Fruit fly (Drosophila melanogaster) whole organism, adult: ENCODE measurements around the gene CG32365.

Experiments used
- CG11617 ChIP-seq: fragments of 200-800 bp; sonication (Bioruptor generic); optimal IDR thresholded peaks from 2 replicates; lab custom pipeline; 2017; ENCODE audit warnings: mild to moderate bottlenecking, missing biosample characterization, missing genetic modification reagents, missing genetic modification characterization
- CG12768 ChIP-seq: fragments of 200-800 bp; sonication (Bioruptor generic); optimal IDR thresholded peaks from 2 replicates; lab custom pipeline; 2017; ENCODE audit warnings: missing biosample characterization, missing genetic modification characterization, mild to moderate bottlenecking, moderate library complexity, missing genetic modification reagents
- CG14711 ChIP-seq: fragments of 200-800 bp; sonication (Bioruptor generic); optimal IDR thresholded peaks from 2 replicates; lab custom pipeline; 2018; ENCODE audit warnings: missing biosample characterization, mild to moderate bottlenecking, missing genetic modification characterization, moderate library complexity
- CG1620 ChIP-seq: fragments of 200-800 bp; sonication (Bioruptor generic); optimal IDR thresholded peaks from 2 replicates; lab custom pipeline; 2016; ENCODE audit warnings: missing biosample characterization, missing genetic modification characterization
- CG33017 ChIP-seq: fragments of 200-800 bp; sonication (Bioruptor generic); optimal IDR thresholded peaks from 2 replicates; lab custom pipeline; 2018; ENCODE audit warnings: missing biosample characterization, mild to moderate bottlenecking, missing genetic modification characterization, moderate library complexity
- CG5204 ChIP-seq: fragments of 200-800 bp; sonication (Bioruptor generic); optimal IDR thresholded peaks from 2 replicates; lab custom pipeline; 2016; ENCODE audit warnings: missing biosample characterization, missing genetic modification characterization
- CG7045 ChIP-seq: fragments of 200-800 bp; sonication (Bioruptor generic); optimal IDR thresholded peaks from 2 replicates; lab custom pipeline; 2017; ENCODE audit warnings: missing biosample characterization, mild to moderate bottlenecking, missing genetic modification characterization
- CG7101 ChIP-seq: fragments of 200-800 bp; sonication (Bioruptor generic); optimal IDR thresholded peaks from 2 replicates; lab custom pipeline; 2018; ENCODE audit warnings: missing biosample characterization, mild to moderate bottlenecking, missing genetic modification characterization, moderate library complexity
- Clk ChIP-seq: fragments of 200-800 bp; sonication (Bioruptor generic); optimal IDR thresholded peaks from 2 replicates; lab custom pipeline; 2017; ENCODE audit warnings: missing biosample characterization, missing genetic modification characterization
- Crg-1 ChIP-seq: fragments of 200-800 bp; sonication (Bioruptor generic); optimal IDR thresholded peaks from 2 replicates; lab custom pipeline; 2016; ENCODE audit warnings: missing biosample characterization, missing genetic modification characterization
- Hr96 ChIP-seq: fragments of 200-800 bp; sonication (Bioruptor generic); optimal IDR thresholded peaks from 2 replicates; lab custom pipeline; 2016; ENCODE audit warnings: missing biosample characterization, missing genetic modification characterization
- Mnt ChIP-seq: fragments of 200-800 bp; sonication (Bioruptor generic); optimal IDR thresholded peaks from 2 replicates; lab custom pipeline; 2016; ENCODE audit warnings: missing biosample characterization, mild to moderate bottlenecking, missing genetic modification characterization
- bab1 ChIP-seq: fragments of 200-800 bp; sonication (Bioruptor generic); optimal IDR thresholded peaks from 3 replicates; lab custom pipeline; 2019; ENCODE audit warnings: missing biosample characterization, mild to moderate bottlenecking, missing genetic modification characterization, moderate library complexity
- cic ChIP-seq: fragments of 200-800 bp; sonication (Bioruptor generic); optimal IDR thresholded peaks from 2 replicates; lab custom pipeline; 2017; ENCODE audit warnings: missing biosample characterization, mild to moderate bottlenecking, missing genetic modification characterization, moderate library complexity
- cnc ChIP-seq, 2 experiments: fragments of >200 bp; optimal IDR thresholded peaks; 2 replicates each; lab custom pipeline; 2017
- kay ChIP-seq: fragments of 200-800 bp; sonication (Bioruptor generic); peaks from one replicate; lab custom pipeline; 2016; ENCODE audit warnings: missing biosample characterization, missing genetic modification characterization, borderline replicate concordance
- ovo ChIP-seq: fragments of 200-800 bp; sonication (Bioruptor generic); optimal IDR thresholded peaks from 2 replicates; lab custom pipeline; 2016; ENCODE audit warnings: missing biosample characterization, missing genetic modification characterization
- pad ChIP-seq: fragments of 200-800 bp; sonication (Bioruptor generic); optimal IDR thresholded peaks from 3 replicates; lab custom pipeline; 2017; ENCODE audit warnings: missing biosample characterization, missing genetic modification characterization, mild to moderate bottlenecking, moderate library complexity, missing genetic modification reagents
- tj ChIP-seq: fragments of 200-800 bp; sonication (Bioruptor generic); optimal IDR thresholded peaks from 3 replicates; lab custom pipeline; 2017; ENCODE audit warnings: missing biosample characterization, mild to moderate bottlenecking, missing genetic modification characterization, moderate library complexity
- toe ChIP-seq: fragments of 200-800 bp; sonication (Bioruptor generic); optimal IDR thresholded peaks from 2 replicates; lab custom pipeline; 2016; ENCODE audit warnings: missing biosample characterization, missing genetic modification characterization

The CG32365 gene

DNA sequence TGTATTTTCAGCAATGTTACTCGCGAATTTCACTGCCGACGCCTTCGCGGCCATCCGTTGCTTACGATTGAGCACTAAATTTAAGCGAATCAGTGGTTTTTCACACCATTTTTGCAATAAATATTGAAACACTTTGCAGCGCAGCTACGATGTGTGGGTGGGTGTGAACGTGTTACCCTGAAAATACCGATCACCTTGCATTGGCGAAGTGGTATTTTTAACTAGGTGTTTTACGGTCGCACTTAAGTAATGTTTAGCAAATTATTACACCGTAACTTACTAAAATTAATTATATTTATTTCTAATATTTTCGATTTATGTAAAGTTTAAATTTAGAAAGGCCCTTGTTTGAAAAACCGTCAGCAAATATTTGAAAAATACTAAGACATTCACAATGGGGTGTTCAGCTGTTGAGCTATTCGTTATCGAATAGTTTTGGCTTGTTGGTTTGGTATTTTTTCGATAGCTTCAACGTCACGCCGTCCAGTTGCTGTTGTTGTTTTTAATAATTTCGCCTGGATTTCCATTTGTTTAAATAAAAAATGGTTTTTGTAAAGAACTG lies 67.2 kb downstream of the CG32365 start, which contains the start of the genes syd and Srp9:
TSS of gene syd (minus strand) at position 188 of the 562 bp plus-strand sequence.
TSS of gene Srp9 (plus strand) at position 441 of the 562 bp plus-strand sequence.
- TF ChIP-seq kay: no peak
- peak; percentile 13 for TF ChIP-seq Mnt (GFP tag; lab: Kevin White, UChicago)
- peak; percentile 1 for TF ChIP-seq CG14711 (tag; lab: Kevin White, UChicago)

DNA sequence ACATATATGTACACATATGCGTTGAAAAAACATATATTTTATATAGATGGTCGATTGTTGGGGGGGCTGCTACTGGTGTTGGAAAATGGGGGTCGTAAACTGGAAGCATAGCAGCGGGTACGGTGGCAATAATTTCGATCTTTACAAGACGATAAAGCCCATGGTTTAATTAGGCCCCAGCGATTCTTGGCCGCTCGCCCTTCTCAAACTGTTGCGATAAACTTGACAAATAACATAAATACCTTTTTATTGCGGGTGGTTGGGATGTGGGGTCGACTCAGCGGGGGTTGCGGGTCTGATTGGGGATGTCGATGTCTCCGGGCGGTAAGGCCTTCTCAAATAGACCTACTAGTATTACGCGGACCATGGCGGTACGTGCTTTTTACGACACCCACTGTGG lies 69.8 kb downstream of the CG32365 start:
- no peak for TF ChIP-seq kay
- no peak for TF ChIP-seq tj (GFP tag; lab: Kevin White, UChicago)
- no peak for TF ChIP-seq cic (GFP tag; lab: Kevin White, UChicago)
- no peak for TF ChIP-seq CG5204 (GFP tag; lab: Kevin White, UChicago)
- TF ChIP-seq toe: no peak
- TF ChIP-seq ovo (GFP tag; lab: Kevin White, UChicago): no peak
- TF ChIP-seq Crg-1 (GFP tag; lab: Kevin White, UChicago): no peak
- TF ChIP-seq pad (GFP tag; lab: Kevin White, UChicago): no peak
- no peak for TF ChIP-seq CG7101
- TF ChIP-seq CG14711 (tag; lab: Kevin White, UChicago): no peak
- no peak for TF ChIP-seq CG33017 (tag; lab: Kevin White, UChicago)
- TF ChIP-seq CG11617 (GFP tag; lab: Kevin White, UChicago): no peak
- no peak for TF ChIP-seq cnc (optimal IDR thresholded peaks at IDR 0.05; lab: Kevin White, UChicago)
- no peak for TF ChIP-seq CG12768 (GFP tag; lab: Kevin White, UChicago)
- TF ChIP-seq Mnt (GFP tag; lab: Kevin White, UChicago): no peak
- no peak for TF ChIP-seq CG7045 (GFP tag; lab: Kevin White, UChicago)
- TF ChIP-seq CG1620 (GFP tag; lab: Kevin White, UChicago): no peak
- no peak for TF ChIP-seq Clk (GFP tag; lab: Kevin White, UChicago)
- TF ChIP-seq Hr96 (GFP tag; lab: Kevin White, UChicago): no peak
- no peak for TF ChIP-seq bab1 (GFP tag; lab: Kevin White, UChicago)

DNA sequence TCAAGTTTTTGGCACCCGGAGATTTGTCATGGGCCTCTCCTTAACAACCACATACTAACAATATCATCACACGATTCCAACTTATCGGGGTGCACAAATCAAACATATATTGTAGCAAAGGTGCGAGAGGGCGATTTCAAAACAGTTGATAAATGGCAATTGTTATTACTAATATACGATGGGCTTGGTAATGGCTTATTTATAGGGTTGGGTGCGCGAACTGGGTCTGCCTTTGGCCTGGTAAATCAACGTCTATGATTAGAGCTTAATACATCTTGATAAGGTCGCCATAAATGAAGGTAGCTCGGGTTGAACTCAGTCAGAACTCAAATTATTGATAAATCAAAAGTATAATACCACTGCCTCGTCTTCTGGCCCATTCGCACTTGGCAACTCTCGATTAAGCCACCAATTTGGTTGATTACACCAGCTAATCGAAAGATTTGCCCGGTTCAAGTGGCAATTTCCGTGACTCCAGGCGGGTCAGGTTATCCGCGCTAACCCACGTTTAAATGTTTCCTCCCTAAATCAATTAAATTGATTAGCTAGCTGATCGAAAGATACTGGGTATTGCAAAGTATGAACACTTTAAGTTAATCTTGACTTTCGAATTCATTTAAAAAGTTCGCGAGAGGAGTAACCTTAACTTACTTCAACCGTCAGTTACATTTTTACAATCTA lies 71.9 kb downstream of the CG32365 start:
- TF ChIP-seq pad (GFP tag; lab: Kevin White, UChicago) (no peak), kay (no peak), tj (GFP tag; lab: Kevin White, UChicago) (no peak), CG7045 (GFP tag; lab: Kevin White, UChicago) (no peak), ovo (GFP tag; lab: Kevin White, UChicago) (no peak), CG5204 (GFP tag; lab: Kevin White, UChicago) (no peak), Crg-1 (GFP tag; lab: Kevin White, UChicago) (no peak), Clk (GFP tag; lab: Kevin White, UChicago) (no peak), CG7101 (no peak), CG14711 (tag; lab: Kevin White, UChicago) (no peak), cic (GFP tag; lab: Kevin White, UChicago) (no peak), CG1620 (GFP tag; lab: Kevin White, UChicago) (no peak)

DNA sequence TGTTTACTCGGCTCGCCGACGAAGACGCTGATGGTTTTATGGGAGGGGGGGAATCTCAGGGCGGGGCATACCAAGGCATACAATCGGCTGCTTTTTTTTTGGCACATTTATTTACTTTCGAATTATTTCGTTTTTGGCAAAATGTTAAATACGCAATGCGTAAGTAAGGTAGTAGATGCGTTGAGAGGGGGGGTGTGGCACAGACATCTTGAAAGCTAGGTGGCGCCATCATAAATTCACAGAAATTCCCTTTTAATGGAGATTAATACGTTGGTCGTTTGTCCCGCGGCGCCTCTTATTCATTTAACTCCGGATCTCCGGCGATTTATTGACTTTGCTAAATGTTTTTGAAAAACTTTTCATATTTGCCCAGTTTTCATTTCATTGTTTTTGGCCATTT lies 72.7 kb downstream of the CG32365 start:
- TF ChIP-seq kay (no peak), Crg-1 (GFP tag; lab: Kevin White, UChicago) (no peak), CG7045 (GFP tag; lab: Kevin White, UChicago) (no peak), Hr96 (GFP tag; lab: Kevin White, UChicago) (no peak), CG1620 (GFP tag; lab: Kevin White, UChicago) (no peak), cic (GFP tag; lab: Kevin White, UChicago) (no peak), bab1 (GFP tag; lab: Kevin White, UChicago) (no peak), CG12768 (GFP tag; lab: Kevin White, UChicago) (no peak), ovo (GFP tag; lab: Kevin White, UChicago) (no peak), tj (GFP tag; lab: Kevin White, UChicago) (no peak), Clk (GFP tag; lab: Kevin White, UChicago) (no peak), CG7101 (no peak)

DNA sequence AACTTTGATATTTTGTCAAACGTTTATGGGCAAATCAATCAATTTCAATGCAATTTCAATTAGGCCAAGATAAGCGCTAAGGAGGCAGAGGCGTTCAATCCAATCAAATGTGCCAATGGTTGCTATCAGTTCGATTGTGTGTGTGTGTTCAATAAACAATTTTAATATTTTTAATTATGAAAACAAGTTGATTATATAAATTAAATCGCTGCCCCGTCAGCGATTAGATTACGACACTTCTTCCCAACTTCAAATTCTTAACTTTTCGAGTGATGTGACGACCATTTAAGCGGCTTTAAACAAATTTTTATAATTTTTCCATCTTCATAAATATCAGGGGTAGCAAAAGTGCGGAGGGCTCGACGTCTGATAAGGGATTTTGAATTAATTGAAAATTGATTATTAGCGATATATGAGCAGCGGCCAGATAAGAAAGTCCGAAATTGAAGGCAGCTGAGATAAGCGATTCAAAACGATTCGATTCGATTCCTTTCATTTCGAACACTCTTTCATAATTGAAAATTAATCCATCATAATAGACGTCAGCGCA lies 73.6 kb downstream of the CG32365 start:
- no peak for TF ChIP-seq CG14711 (tag; lab: Kevin White, UChicago)
- no peak for TF ChIP-seq CG1620 (GFP tag; lab: Kevin White, UChicago)
- TF ChIP-seq tj (GFP tag; lab: Kevin White, UChicago): no peak
- TF ChIP-seq bab1 (GFP tag; lab: Kevin White, UChicago): no peak
- TF ChIP-seq ovo (GFP tag; lab: Kevin White, UChicago): no peak
- peak; percentile 19 for TF ChIP-seq CG7045 (GFP tag; lab: Kevin White, UChicago)
- no peak for TF ChIP-seq CG33017 (tag; lab: Kevin White, UChicago)
- TF ChIP-seq CG7101: no peak
- no peak for TF ChIP-seq Mnt (GFP tag; lab: Kevin White, UChicago)
- TF ChIP-seq kay: peak; percentile 27
- TF ChIP-seq cnc (optimal IDR thresholded peaks at IDR 0.05; lab: Kevin White, UChicago): no peak
- TF ChIP-seq Crg-1 (GFP tag; lab: Kevin White, UChicago): no peak

DNA sequence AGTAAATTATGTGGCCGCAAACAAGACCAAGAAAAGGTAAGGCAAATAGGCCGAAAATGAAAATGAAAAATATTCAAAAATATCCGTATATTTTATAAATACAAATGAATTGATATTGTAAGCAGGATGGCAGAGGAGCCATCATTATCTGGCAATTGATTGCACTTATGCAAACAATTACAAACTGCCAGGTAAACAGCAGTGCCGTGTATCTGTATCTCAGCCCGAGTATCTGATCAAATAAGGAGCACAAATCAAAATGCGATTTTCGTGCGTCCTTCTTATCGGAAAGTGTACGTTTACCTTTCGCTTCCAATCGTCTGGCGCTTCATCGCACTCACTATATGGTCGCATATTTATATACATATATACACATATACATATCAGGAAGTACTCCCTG lies 74.2 kb downstream of the CG32365 start:
- TF ChIP-seq CG1620 (GFP tag; lab: Kevin White, UChicago): no peak
- TF ChIP-seq CG33017 (tag; lab: Kevin White, UChicago): no peak
- no peak for TF ChIP-seq Clk (GFP tag; lab: Kevin White, UChicago)
- no peak for TF ChIP-seq Mnt (GFP tag; lab: Kevin White, UChicago)
- TF ChIP-seq cic (GFP tag; lab: Kevin White, UChicago): no peak
- no peak for TF ChIP-seq CG11617 (GFP tag; lab: Kevin White, UChicago)
- no peak for TF ChIP-seq Crg-1 (GFP tag; lab: Kevin White, UChicago)
- no peak for TF ChIP-seq CG14711 (tag; lab: Kevin White, UChicago)
- no peak for TF ChIP-seq Hr96 (GFP tag; lab: Kevin White, UChicago)
- TF ChIP-seq cnc (optimal IDR thresholded peaks at IDR 0.05; lab: Kevin White, UChicago): no peak
- no peak for TF ChIP-seq CG5204 (GFP tag; lab: Kevin White, UChicago)
- TF ChIP-seq ovo (GFP tag; lab: Kevin White, UChicago): no peak
- TF ChIP-seq CG12768 (GFP tag; lab: Kevin White, UChicago): no peak
- TF ChIP-seq tj (GFP tag; lab: Kevin White, UChicago): no peak
- no peak for TF ChIP-seq kay
- no peak for TF ChIP-seq pad (GFP tag; lab: Kevin White, UChicago)
- no peak for TF ChIP-seq toe
- TF ChIP-seq CG7101: no peak
